Fruit fly (Drosophila melanogaster) whole organism, pupa: Measurements from ENCODE around the gene Jarid2.

ENCODE experiments used
- CG34367 ChIP-seq: fragments of 200-800 bp; sonication (Bioruptor generic); optimal IDR thresholded peaks from 2 replicates; lab custom pipeline; 2018; ENCODE audit warnings: missing biosample characterization, mild to moderate bottlenecking, missing genetic modification characterization
- CG4496 ChIP-seq: fragments of 200-800 bp; sonication (Bioruptor generic); IDR thresholded peaks from 3 replicates; pipeline ENCODE4 v1.3.6; 2022; ENCODE audit warnings: missing biosample characterization, missing genetic modification characterization
- CG8159 ChIP-seq: fragments of 200-800 bp; sonication (Bioruptor generic); optimal IDR thresholded peaks from 3 replicates; lab custom pipeline; 2018; ENCODE audit warnings: missing biosample characterization, mild to moderate bottlenecking, missing genetic modification characterization, moderate library complexity
- D1 ChIP-seq: fragments of 200-800 bp; sonication (Bioruptor generic); optimal IDR thresholded peaks from 2 replicates; lab custom pipeline; 2018; ENCODE audit warnings: missing biosample characterization, mild to moderate bottlenecking, missing genetic modification characterization, moderate library complexity
- EcR ChIP-seq: fragments of 200-800 bp; sonication (Bioruptor generic); optimal IDR thresholded peaks from 3 replicates; lab custom pipeline; 2019; ENCODE audit warnings: missing biosample characterization, missing genetic modification characterization, mild to moderate bottlenecking, moderate library complexity, missing genetic modification reagents
- Pif1B ChIP-seq: fragments of 200-800 bp; sonication (Bioruptor generic); optimal IDR thresholded peaks from 3 replicates; lab custom pipeline; 2016; ENCODE audit warnings: missing biosample characterization, missing genetic modification characterization

DNA sequence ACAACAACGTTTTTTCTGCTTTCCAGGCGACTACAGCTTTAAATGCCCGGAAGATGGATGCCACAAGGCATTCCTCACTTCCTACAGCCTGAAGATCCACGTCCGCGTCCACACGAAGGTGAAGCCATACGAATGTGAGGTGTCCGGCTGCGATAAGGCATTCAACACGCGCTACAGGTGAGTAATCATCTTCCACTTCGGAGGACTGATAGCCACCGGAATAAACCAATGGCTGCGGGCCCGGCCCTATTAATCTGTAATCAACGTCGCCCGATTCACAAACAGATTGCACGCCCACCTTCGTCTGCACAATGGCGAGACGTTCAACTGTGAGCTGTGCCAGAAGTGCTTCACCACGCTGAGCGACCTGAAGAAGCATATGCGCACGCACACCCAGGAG lies 41.0 kb upstream of the Jarid2 start:
- TF ChIP-seq D1 (tag; lab: Kevin White, UChicago) (no peak), CG8159 (tag; lab: Kevin White, UChicago) (no peak), EcR (GFP tag; lab: Kevin White, UChicago) (no peak), CG34367 (tag; lab: Kevin White, UChicago) (no peak), Pif1B (GFP tag; lab: Kevin White, UChicago) (no peak), CG4496 (GFP tag; lab: Robert Waterston, UW) (no peak)
